Fruit fly (Drosophila melanogaster) whole organism, embryonic: ENCODE measurements around the gene CG12477.
A peak's percentile ranks its signal among the peaks of the same experiment; 100 is the strongest.

Source experiments
- Antp ChIP-seq: fragments of 200-800 bp; sonication (Bioruptor generic); optimal IDR thresholded peaks from 3 replicates; lab custom pipeline; 2016; ENCODE audit warnings: missing biosample characterization, missing genetic modification characterization
- Bteb2 ChIP-seq: fragments of 200-800 bp; sonication (Bioruptor generic); optimal IDR thresholded peaks from 2 replicates; lab custom pipeline; 2016; ENCODE audit warnings: missing biosample characterization, missing genetic modification characterization
- CG11247 ChIP-seq: fragments of 200-800 bp; sonication (Bioruptor generic); IDR thresholded peaks from 2 replicates; pipeline ENCODE4 v1.3.6; 2022; ENCODE audit warnings: missing biosample characterization, missing genetic modification characterization
- CG11504 ChIP-seq: fragments of 200-800 bp; sonication (Bioruptor generic); optimal IDR thresholded peaks from 3 replicates; lab custom pipeline; 2019; ENCODE audit warnings: missing biosample characterization, mild to moderate bottlenecking, missing genetic modification characterization, moderate library complexity
- CG12391 ChIP-seq: fragments of 200-800 bp; sonication (Bioruptor generic); optimal IDR thresholded peaks from 3 replicates; lab custom pipeline; 2018; ENCODE audit warnings: missing biosample characterization, mild to moderate bottlenecking, missing genetic modification characterization, moderate library complexity
- CG13287 ChIP-seq: fragments of 200-800 bp; sonication (Bioruptor generic); IDR thresholded peaks from 2 replicates; pipeline ENCODE4 v1.3.6; 2022; ENCODE audit warnings: missing biosample characterization, missing genetic modification characterization; ENCODE audit not compliant: partially characterized antibody
- CG14050 ChIP-seq: fragments of 200-800 bp; sonication (Bioruptor generic); IDR thresholded peaks from 3 replicates; pipeline ENCODE4 v1.3.6; 2022; ENCODE audit warnings: missing biosample characterization, missing genetic modification characterization
- CG15073 ChIP-seq: fragments of 200-800 bp; sonication (Bioruptor generic); optimal IDR thresholded peaks from 2 replicates; lab custom pipeline; 2016; ENCODE audit warnings: missing biosample characterization, missing genetic modification characterization
- CG17361 ChIP-seq: fragments of 200-800 bp; sonication (Bioruptor generic); IDR thresholded peaks from 3 replicates; pipeline ENCODE4 v1.3.6; 2022; ENCODE audit warnings: missing biosample characterization, missing genetic modification characterization
- CG1832 ChIP-seq: fragments of 200-800 bp; sonication (Bioruptor generic); optimal IDR thresholded peaks from 2 replicates; lab custom pipeline; 2017; ENCODE audit warnings: missing biosample characterization, mild to moderate bottlenecking, missing genetic modification characterization, inconsistent platforms
- CG32532 ChIP-seq: fragments of 200-800 bp; sonication (Bioruptor generic); IDR thresholded peaks from 2 replicates; pipeline ENCODE4 v1.3.6; 2022; ENCODE audit warnings: missing biosample characterization, missing genetic modification characterization
- CG34224 ChIP-seq: fragments of 200-800 bp; sonication (Bioruptor generic); IDR thresholded peaks from 3 replicates; pipeline ENCODE4 v1.3.6; 2022; ENCODE audit warnings: missing biosample characterization, missing genetic modification characterization; ENCODE audit not compliant: partially characterized antibody
- CG6654 ChIP-seq: fragments of 200-800 bp; sonication (Bioruptor generic); optimal IDR thresholded peaks from 2 replicates; lab custom pipeline; 2017; ENCODE audit warnings: missing biosample characterization, mild to moderate bottlenecking, missing genetic modification characterization
- CG6791 ChIP-seq: fragments of 200-800 bp; sonication (Bioruptor generic); IDR thresholded peaks from 3 replicates; pipeline ENCODE4 v1.3.6; 2022; ENCODE audit warnings: missing biosample characterization, missing genetic modification characterization; ENCODE audit not compliant: partially characterized antibody
- CG7271 ChIP-seq: fragments of 200-800 bp; sonication (Bioruptor generic); optimal IDR thresholded peaks from 2 replicates; lab custom pipeline; 2018; ENCODE audit warnings: missing biosample characterization, mild to moderate bottlenecking, missing genetic modification characterization, moderate library complexity
- CG7372 ChIP-seq: fragments of 200-800 bp; sonication (Bioruptor generic); IDR thresholded peaks from 2 replicates; pipeline ENCODE4 v1.3.6; 2022; ENCODE audit warnings: missing biosample characterization, missing genetic modification characterization
- CG7839 ChIP-seq: fragments of 200-800 bp; sonication (Bioruptor generic); optimal IDR thresholded peaks from 3 replicates; lab custom pipeline; 2018; ENCODE audit warnings: missing biosample characterization, mild to moderate bottlenecking, missing genetic modification characterization, moderate library complexity
- CG8290 ChIP-seq, 3 experiments: fragments of 200-800 bp; sonication (Bioruptor generic); optimal IDR thresholded peaks; 2 replicates each; lab custom pipeline; 2016 to 2019; ENCODE audit warnings: missing biosample characterization in 3 of 3, missing genetic modification characterization in 3 of 3, mild to moderate bottlenecking in 2 of 3, moderate library complexity in 1 of 3
- CG9876 ChIP-seq: fragments of 200-800 bp; sonication (Bioruptor generic); optimal IDR thresholded peaks from 2 replicates; lab custom pipeline; 2016; ENCODE audit warnings: missing biosample characterization, missing genetic modification characterization
- D19B ChIP-seq: fragments of 200-800 bp; sonication (Bioruptor generic); optimal IDR thresholded peaks from 2 replicates; lab custom pipeline; 2017; ENCODE audit warnings: missing biosample characterization, mild to moderate bottlenecking, missing genetic modification characterization
- Dek ChIP-seq: fragments of 200-800 bp; sonication (Bioruptor generic); optimal IDR thresholded peaks from 3 replicates; lab custom pipeline; 2019; ENCODE audit warnings: missing biosample characterization, mild to moderate bottlenecking, missing genetic modification characterization, moderate library complexity
- Dfd ChIP-seq, 2 experiments: fragments of >200 bp; optimal IDR thresholded peaks; 2 replicates each; lab custom pipeline; 2017; ENCODE audit warnings: missing biosample characterization in 2 of 2, missing genetic modification characterization in 2 of 2
- Drgx ChIP-seq: fragments of 200-800 bp; sonication (Bioruptor generic); IDR thresholded peaks from 2 replicates; pipeline ENCODE4 v1.3.6; 2022; ENCODE audit warnings: missing biosample characterization, missing genetic modification characterization
- Hmr ChIP-seq: fragments of 200-800 bp; sonication (Bioruptor generic); optimal IDR thresholded peaks from 3 replicates; lab custom pipeline; 2017; ENCODE audit warnings: mild to moderate bottlenecking, missing biosample characterization, missing genetic modification reagents, missing genetic modification characterization
- Hr39 ChIP-seq: fragments of >200 bp; optimal IDR thresholded peaks from 2 replicates; lab custom pipeline; 2017
- Hsf ChIP-seq: fragments of 200-800 bp; sonication (Bioruptor generic); optimal IDR thresholded peaks from 3 replicates; lab custom pipeline; 2016; ENCODE audit warnings: missing biosample characterization, missing genetic modification characterization
- Mrtf ChIP-seq: fragments of 200-800 bp; sonication (Bioruptor generic); IDR thresholded peaks from 3 replicates; pipeline ENCODE4 v1.3.6; 2022; ENCODE audit warnings: missing biosample characterization, missing genetic modification characterization
- NFAT ChIP-seq: fragments of 200-800 bp; sonication (Bioruptor generic); IDR thresholded peaks from 2 replicates; pipeline ENCODE4 v1.3.6; 2022; ENCODE audit warnings: missing biosample characterization, missing genetic modification characterization
- Pdp1 ChIP-seq, 2 experiments: fragments of 200-800 bp; sonication (Bioruptor generic); optimal IDR thresholded peaks; 3 replicates each; lab custom pipeline; 2016; ENCODE audit warnings: missing biosample characterization in 2 of 2, missing genetic modification characterization in 2 of 2, mild to moderate bottlenecking in 1 of 2, moderate library complexity in 1 of 2
- Ptx1 ChIP-seq: fragments of 200-800 bp; sonication (Bioruptor generic); IDR thresholded peaks from 2 replicates; pipeline ENCODE4 v1.3.6; 2022; ENCODE audit warnings: missing biosample characterization, missing genetic modification characterization
- Taf1 ChIP-seq: fragments of 200-800 bp; sonication (Bioruptor generic); IDR thresholded peaks from 2 replicates; pipeline ENCODE4 v1.3.6; 2022; ENCODE audit warnings: missing biosample characterization, missing genetic modification characterization
- abd-A ChIP-seq: fragments of 200-800 bp; sonication (Bioruptor generic); optimal IDR thresholded peaks from 3 replicates; lab custom pipeline; 2019; ENCODE audit warnings: missing biosample characterization, mild to moderate bottlenecking, missing genetic modification characterization, moderate library complexity
- bcd ChIP-seq: fragments of 200-800 bp; sonication (Bioruptor generic); optimal IDR thresholded peaks from 2 replicates; lab custom pipeline; 2017; ENCODE audit warnings: missing biosample characterization, mild to moderate bottlenecking, missing genetic modification characterization
- cad ChIP-seq: fragments of >200 bp; optimal IDR thresholded peaks from 2 replicates; lab custom pipeline; 2017; ENCODE audit warnings: missing biosample characterization, missing genetic modification characterization
- disco-r ChIP-seq: fragments of 200-800 bp; sonication (Bioruptor generic); optimal IDR thresholded peaks from 2 replicates; lab custom pipeline; 2016; ENCODE audit warnings: missing biosample characterization, missing genetic modification characterization
- dmrt11E ChIP-seq: fragments of 200-800 bp; sonication (Bioruptor generic); optimal IDR thresholded peaks from 3 replicates; lab custom pipeline; 2018; ENCODE audit warnings: missing biosample characterization, mild to moderate bottlenecking, missing genetic modification characterization, moderate library complexity
- gfzf ChIP-seq: fragments of 200-800 bp; sonication (Bioruptor generic); optimal IDR thresholded peaks from 2 replicates; lab custom pipeline; 2016; ENCODE audit warnings: missing biosample characterization, mild to moderate bottlenecking, missing genetic modification characterization, moderate library complexity
- kah ChIP-seq: fragments of 200-800 bp; sonication (Bioruptor generic); optimal IDR thresholded peaks from 2 replicates; lab custom pipeline; 2018; ENCODE audit warnings: missing biosample characterization, mild to moderate bottlenecking, missing genetic modification characterization
- lmd ChIP-seq: fragments of 200-800 bp; sonication (Bioruptor generic); IDR thresholded peaks from 2 replicates; pipeline ENCODE4 v1.3.6; 2022; ENCODE audit warnings: missing biosample characterization, missing genetic modification characterization
- mam ChIP-seq: fragments of 200-800 bp; sonication (Bioruptor generic); optimal IDR thresholded peaks from 3 replicates; lab custom pipeline; 2016; ENCODE audit warnings: missing biosample characterization, missing genetic modification characterization
- nau ChIP-seq: fragments of 200-800 bp; sonication (Bioruptor generic); optimal IDR thresholded peaks from 3 replicates; lab custom pipeline; 2017; ENCODE audit warnings: missing biosample characterization, mild to moderate bottlenecking, missing genetic modification characterization, missing genetic modification reagents
- oc ChIP-seq: fragments of 200-800 bp; sonication (Bioruptor generic); optimal IDR thresholded peaks from 2 replicates; lab custom pipeline; 2018; ENCODE audit warnings: missing biosample characterization, mild to moderate bottlenecking, missing genetic modification characterization, moderate library complexity
- onecut ChIP-seq: fragments of 200-800 bp; sonication (Bioruptor generic); IDR thresholded peaks from 2 replicates; pipeline ENCODE4 v1.3.6; 2022; ENCODE audit warnings: missing biosample characterization, missing genetic modification characterization
- psq ChIP-seq: fragments of 200-800 bp; sonication (Bioruptor generic); optimal IDR thresholded peaks from 2 replicates; lab custom pipeline; 2017; ENCODE audit warnings: missing biosample characterization, missing genetic modification characterization
- pum ChIP-seq: fragments of 200-800 bp; sonication (Bioruptor generic); optimal IDR thresholded peaks from 2 replicates; lab custom pipeline; 2016; ENCODE audit warnings: missing biosample characterization, missing genetic modification characterization
- schlank ChIP-seq: fragments of 200-800 bp; sonication (Bioruptor generic); optimal IDR thresholded peaks from 2 replicates; lab custom pipeline; 2018; ENCODE audit warnings: missing biosample characterization, mild to moderate bottlenecking, missing genetic modification characterization
- sim ChIP-seq: fragments of 200-800 bp; sonication (Bioruptor generic); IDR thresholded peaks from 2 replicates; pipeline ENCODE4 v1.3.6; 2022; ENCODE audit warnings: missing biosample characterization, missing genetic modification characterization
- sqz ChIP-seq: fragments of 200-800 bp; sonication (Bioruptor generic); optimal IDR thresholded peaks from 3 replicates; lab custom pipeline; 2018; ENCODE audit warnings: missing biosample characterization, mild to moderate bottlenecking, missing genetic modification characterization
- sug ChIP-seq: fragments of 200-800 bp; optimal IDR thresholded peaks from 2 replicates; lab custom pipeline; 2019; ENCODE audit warnings: missing biosample characterization, mild to moderate bottlenecking, missing genetic modification characterization, moderate library complexity
- tio ChIP-seq: fragments of 200-800 bp; sonication (Bioruptor generic); optimal IDR thresholded peaks from 2 replicates; lab custom pipeline; 2017; ENCODE audit warnings: missing biosample characterization, missing genetic modification characterization, inconsistent platforms

The CG12477 gene

dm6 chr3L:18767950-18768781 lies 45.1 kb upstream of the CG12477 start (continued):
- no peak for TF ChIP-seq sug (tag; lab: Kevin White, UChicago)
- TF ChIP-seq onecut (GFP tag; lab: Robert Waterston, UW): no peak
- no peak for TF ChIP-seq tio (GFP tag; lab: Kevin White, UChicago)
- TF ChIP-seq lmd (GFP tag; lab: Robert Waterston, UW): no peak
- no peak for TF ChIP-seq D19B (GFP tag; lab: Kevin White, UChicago)
- TF ChIP-seq dmrt11E: no peak
- no peak for TF ChIP-seq CG7271 (tag; lab: Kevin White, UChicago)
- no peak for TF ChIP-seq CG11247
- no peak for TF ChIP-seq CG1832 (GFP tag; lab: Kevin White, UChicago)
- TF ChIP-seq CG7839 (tag; lab: Kevin White, UChicago): peak; percentile 23
- TF ChIP-seq CG8290 (GFP tag; optimal IDR thresholded peaks at IDR 0.05; lab: Kevin White, UChicago): no peak
- TF ChIP-seq CG8290 (tag; optimal IDR thresholded peaks at IDR 0.05; lab: Kevin White, UChicago): no peak
- no peak for TF ChIP-seq CG6654
- no peak for TF ChIP-seq pum (GFP tag; lab: Kevin White, UChicago)
- peak; percentile 35 for TF ChIP-seq sqz
- no peak for TF ChIP-seq Drgx (GFP tag; lab: Robert Waterston, UW)
- no peak for TF ChIP-seq cad (GFP tag; lab: Kevin White, UChicago)
- TF ChIP-seq CG15073: no peak
- TF ChIP-seq Hmr: no peak
- TF ChIP-seq Pdp1 (GFP tag; optimal IDR thresholded peaks at IDR 0.05; lab: Kevin White, UChicago): peak in 1 of 2 experiments; percentile 6
- TF ChIP-seq psq (GFP tag; lab: Kevin White, UChicago): no peak
- no peak for TF ChIP-seq Taf1 (GFP tag; lab: Robert Waterston, UW)
- TF ChIP-seq kah: no peak
- TF ChIP-seq Mrtf (GFP tag; lab: Robert Waterston, UW): no peak
- TF ChIP-seq CG9876 (GFP tag; lab: Kevin White, UChicago): no peak
- TF ChIP-seq Dfd (GFP tag; optimal IDR thresholded peaks at IDR 0.05; lab: Kevin White, UChicago): no peak
- TF ChIP-seq CG32532 (GFP tag; lab: Robert Waterston, UW): no peak
- no peak for TF ChIP-seq CG34224 (GFP tag; lab: Robert Waterston, UW)
- TF ChIP-seq abd-A (tag; lab: Kevin White, UChicago): no peak
- TF ChIP-seq CG14050 (GFP tag; lab: Robert Waterston, UW): no peak
- no peak for TF ChIP-seq CG6791 (GFP tag; lab: Robert Waterston, UW)
- peak; percentile 42 for TF ChIP-seq oc (tag; lab: Kevin White, UChicago)
- no peak for TF ChIP-seq nau
- TF ChIP-seq Antp (GFP tag; lab: Kevin White, UChicago): no peak
- TF ChIP-seq mam (GFP tag; lab: Kevin White, UChicago): no peak
- TF ChIP-seq Dek: no peak
- peak; percentile 55 for TF ChIP-seq CG11504
- no peak for TF ChIP-seq sim (GFP tag; lab: Robert Waterston, UW)
- TF ChIP-seq Bteb2 (GFP tag; lab: Kevin White, UChicago): no peak
- TF ChIP-seq CG12391 (tag; lab: Kevin White, UChicago): peak; percentile 16
- no peak for TF ChIP-seq schlank (tag; lab: Kevin White, UChicago)
- no peak for TF ChIP-seq Hsf (GFP tag; lab: Kevin White, UChicago)
- TF ChIP-seq CG13287: no peak
- no peak for TF ChIP-seq CG7372 (GFP tag; lab: Robert Waterston, UW)
- 0 out of 2 replicates have a peak, but pooled peaks have one; percentile 19 for TF ChIP-seq Ptx1 (GFP tag; lab: Robert Waterston, UW)
- no peak for TF ChIP-seq gfzf (GFP tag; lab: Kevin White, UChicago)
- TF ChIP-seq NFAT: no peak
- TF ChIP-seq Hr39 (lab: Kevin White, UChicago): no peak
- TF ChIP-seq disco-r (GFP tag; lab: Kevin White, UChicago): no peak
- peak; percentile 55; the same call in 1 of the 3 replicates for TF ChIP-seq CG17361 (GFP tag; lab: Robert Waterston, UW)
- TF ChIP-seq bcd (GFP tag; lab: Kevin White, UChicago): no peak
